Worm (Caenorhabditis elegans): Measurements from ENCODE around the gene gbf-1.

Gene gbf-1

DNA sequence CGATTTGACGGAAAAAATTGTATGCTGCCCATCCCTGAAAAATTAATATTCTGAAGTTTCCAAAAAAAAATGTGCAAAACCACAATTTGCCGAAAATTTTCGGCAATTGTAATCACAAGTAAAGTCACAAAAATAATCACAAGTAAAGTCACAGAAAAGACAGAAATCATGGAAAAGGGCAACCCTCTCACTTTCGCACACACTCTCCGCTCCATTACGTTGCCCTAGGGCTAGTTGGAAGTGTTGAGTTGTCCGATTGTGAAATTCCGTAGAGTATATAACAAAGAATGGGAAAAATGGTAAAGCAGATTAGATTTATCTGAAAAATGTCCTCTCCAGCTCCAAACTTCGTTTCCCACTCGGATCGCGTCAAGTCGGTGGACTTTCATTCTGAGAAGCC, 52.1 kb downstream of the gbf-1 start, which contains the start of gene Y41C4A.32:
TSS of gene Y41C4A.32 (plus strand) at position 302 of the 400 bp plus-strand sequence.
- TF ChIP-seq eor-1 (tag; optimal IDR thresholded peaks at IDR 0.05): no peak
- no peak for TF ChIP-seq hmg-11 (tag; optimal IDR thresholded peaks at IDR 0.05)
- TF ChIP-seq nfya-1 (tag; optimal IDR thresholded peaks at IDR 0.05; ENCODE audit: insufficient read depth): no peak
- TF ChIP-seq ceh-9 (tag; optimal IDR thresholded peaks at IDR 0.05): no peak
- TF ChIP-seq unc-62 (GFP tag; optimal IDR thresholded peaks at IDR 0.05): no peak
- no peak for TF ChIP-seq ceh-16 (tag; optimal IDR thresholded peaks at IDR 0.05)
- no peak for TF ChIP-seq fos-1 (tag; optimal IDR thresholded peaks at IDR 0.05)
- TF ChIP-seq nhr-23 (tag; optimal IDR thresholded peaks at IDR 0.05): no peak
- no peak for TF ChIP-seq aly-2 (tag; optimal IDR thresholded peaks at IDR 0.05)
- no peak for TF ChIP-seq ama-1 (optimal IDR thresholded peaks at IDR 0.05)
- no peak for TF ChIP-seq jun-1 (tag; optimal IDR thresholded peaks at IDR 0.05)
- no peak for TF ChIP-seq egl-5 (tag; optimal IDR thresholded peaks at IDR 0.05)
- TF ChIP-seq nhr-11 (tag; optimal IDR thresholded peaks at IDR 0.05): no peak
- no peak for TF ChIP-seq zag-1 (tag; optimal IDR thresholded peaks at IDR 0.05)
- no peak for TF ChIP-seq nhr-43 (tag; optimal IDR thresholded peaks at IDR 0.05; ENCODE audit: poor library complexity, severe bottlenecking)
- TF ChIP-seq nhr-28 (tag; optimal IDR thresholded peaks at IDR 0.05): no peak
- TF ChIP-seq fkh-10 (GFP tag; optimal IDR thresholded peaks at IDR 0.05): no peak

DNA sequence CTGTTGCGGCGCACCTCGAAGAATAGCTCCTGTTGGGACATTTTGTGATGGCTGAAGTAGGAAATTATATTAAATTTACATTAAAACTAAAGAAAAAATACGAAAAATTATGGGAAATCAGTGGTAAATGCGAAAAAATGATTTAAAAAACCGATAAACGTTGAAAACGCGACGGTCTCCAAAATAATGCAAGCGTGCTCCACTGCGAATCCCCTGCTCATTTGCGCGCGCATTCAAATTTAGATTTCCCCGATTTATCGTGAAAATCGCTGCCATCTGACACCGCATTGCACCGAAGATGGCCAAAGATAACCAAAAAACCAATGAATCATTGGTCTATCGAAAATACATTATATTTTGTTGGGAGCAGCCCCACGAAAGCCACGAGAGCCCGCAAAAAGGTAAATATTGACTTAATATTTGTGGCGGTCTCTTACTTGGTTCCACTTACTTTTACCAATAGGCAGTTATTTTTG, 54.0 kb downstream of the gbf-1 start, which contains the start of the genes elb-1 and Y41C4A.11:
TSS of gene elb-1 (minus strand) at position 51 of the 476 bp plus-strand sequence.
TSS of gene Y41C4A.11 (plus strand) at position 461 of the 476 bp plus-strand sequence.
- TF ChIP-seq ztf-4 (tag; optimal IDR thresholded peaks at IDR 0.05) (no peak), nhr-25 (tag; optimal IDR thresholded peaks at IDR 0.05) (peak; percentile 47), hmg-11 (tag; optimal IDR thresholded peaks at IDR 0.05) (peak; percentile 85), nhr-23 (tag; optimal IDR thresholded peaks at IDR 0.05) (peak; percentile 55), snpc-4 (tag; optimal IDR thresholded peaks at IDR 0.05) (peak; percentile 42), pha-4 (tag; optimal IDR thresholded peaks at IDR 0.05) (peak; percentile 98), fos-1 (tag; optimal IDR thresholded peaks at IDR 0.05) (no peak), unc-62 (GFP tag; optimal IDR thresholded peaks at IDR 0.05) (no peak), skn-1 (tag; optimal IDR thresholded peaks at IDR 0.05) (peak; percentile 3), elt-2 (tag; optimal IDR thresholded peaks at IDR 0.05) (peak; percentile 25), lin-15B (tag; optimal IDR thresholded peaks at IDR 0.05) (peak; percentile 81), tbx-2 (tag; optimal IDR thresholded peaks at IDR 0.05) (peak; percentile 7), lin-39 (tag; optimal IDR thresholded peaks at IDR 0.05) (peak; percentile 9), ceh-9 (tag; optimal IDR thresholded peaks at IDR 0.05) (no peak), ceh-28 (tag; optimal IDR thresholded peaks at IDR 0.05) (peak; percentile 37), nfya-1 (tag; optimal IDR thresholded peaks at IDR 0.05; ENCODE audit: insufficient read depth) (peak; percentile 64)

DNA sequence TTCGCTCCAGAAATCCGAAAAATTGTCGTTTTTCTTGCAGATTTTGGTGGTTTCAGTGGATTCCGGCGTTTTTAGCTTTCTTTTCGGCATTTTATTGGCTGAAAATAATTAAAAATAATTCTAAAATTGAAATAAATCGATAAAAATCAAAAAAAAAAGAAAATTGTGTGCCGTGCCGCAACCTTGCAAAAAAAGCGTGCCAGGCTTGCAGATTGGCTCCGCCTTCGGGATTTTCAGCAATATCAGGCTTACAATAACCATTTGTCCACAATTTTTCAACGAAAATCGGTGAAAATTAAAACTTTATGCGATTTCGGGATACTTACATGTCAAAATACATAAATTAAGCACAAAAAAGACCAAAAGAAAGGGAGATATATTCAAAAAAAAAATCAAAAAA, 54.9 kb downstream of the gbf-1 start, which contains the start of gene Y41C4A.9:
TSS of gene Y41C4A.9 (minus strand) at position 98 of the 400 bp plus-strand sequence.
- TF ChIP-seq nhr-23 (tag; optimal IDR thresholded peaks at IDR 0.05) (no peak), zag-1 (tag; optimal IDR thresholded peaks at IDR 0.05) (no peak), ztf-11 (tag; optimal IDR thresholded peaks at IDR 0.05) (no peak), unc-39 (tag; optimal IDR thresholded peaks at IDR 0.05) (no peak), nhr-12 (tag; optimal IDR thresholded peaks at IDR 0.05) (no peak), unc-62 (GFP tag; optimal IDR thresholded peaks at IDR 0.05) (no peak), tbx-2 (tag; optimal IDR thresholded peaks at IDR 0.05) (no peak)

DNA sequence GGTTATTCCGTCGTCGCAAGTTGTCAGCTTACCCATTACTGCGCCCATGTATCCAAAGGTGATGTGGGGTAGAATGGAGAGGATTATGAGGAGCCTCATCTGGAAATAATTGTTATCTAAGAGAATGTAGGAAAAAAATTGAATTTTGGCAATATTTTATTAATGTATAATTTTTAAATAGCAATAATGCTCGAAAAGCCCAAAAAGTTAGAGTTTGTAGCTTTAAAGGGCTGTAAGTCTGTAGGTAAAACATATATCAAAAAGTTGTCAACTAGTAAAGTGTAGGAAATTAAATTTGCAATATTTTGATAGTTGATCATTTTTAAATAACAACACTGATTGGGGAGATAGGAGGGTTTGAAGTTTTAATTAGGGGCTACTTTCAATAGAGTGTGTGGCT, 64.8 kb downstream of the gbf-1 start, which contains the start of gene Y41C4A.8:
TSS of gene Y41C4A.8 (minus strand) at position 101 of the 400 bp plus-strand sequence.
- TF ChIP-seq ceh-82 (tag; optimal IDR thresholded peaks at IDR 0.05) (no peak), R02D3.7 (tag; optimal IDR thresholded peaks at IDR 0.05) (no peak), unc-39 (tag; optimal IDR thresholded peaks at IDR 0.05) (no peak), ceh-9 (tag; optimal IDR thresholded peaks at IDR 0.05) (no peak), egl-27 (tag; optimal IDR thresholded peaks at IDR 0.05) (no peak), tbx-2 (tag; optimal IDR thresholded peaks at IDR 0.05) (no peak), aly-2 (tag; optimal IDR thresholded peaks at IDR 0.05) (no peak), ama-1 (optimal IDR thresholded peaks at IDR 0.05) (no peak), ztf-4 (tag; optimal IDR thresholded peaks at IDR 0.05) (no peak), hmg-11 (tag; optimal IDR thresholded peaks at IDR 0.05) (no peak), ztf-11 (tag; optimal IDR thresholded peaks at IDR 0.05) (no peak), nhr-77 (tag; optimal IDR thresholded peaks at IDR 0.05) (no peak), fkh-10 (GFP tag; optimal IDR thresholded peaks at IDR 0.05) (no peak)

DNA sequence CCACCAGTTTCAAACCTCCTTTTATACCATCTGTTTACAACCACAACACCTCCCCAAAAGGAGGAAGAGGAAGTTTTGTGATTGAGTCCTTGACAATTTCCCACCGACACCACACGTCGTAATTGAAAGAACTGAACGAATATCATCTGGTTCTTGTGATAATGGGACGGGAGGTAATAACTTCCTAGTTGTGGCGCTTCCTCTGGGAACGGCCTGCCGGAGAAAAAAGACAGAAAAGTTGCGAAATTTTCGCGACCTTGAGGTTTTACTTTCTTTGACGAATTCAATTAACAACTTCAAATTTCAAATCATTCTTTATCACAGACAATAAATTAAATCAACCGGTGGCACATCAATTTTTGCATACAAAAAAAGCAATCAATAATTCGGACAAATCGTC, 66.8 kb downstream of the gbf-1 start, which contains the start of gene col-96:
TSS of gene col-96 (minus strand) at position 101 of the 400 bp plus-strand sequence.
- TF ChIP-seq nhr-77 (tag; optimal IDR thresholded peaks at IDR 0.05) (no peak), ztf-4 (tag; optimal IDR thresholded peaks at IDR 0.05) (no peak), nhr-23 (tag; optimal IDR thresholded peaks at IDR 0.05) (peak; percentile 15), aly-2 (tag; optimal IDR thresholded peaks at IDR 0.05) (no peak), R02D3.7 (tag; optimal IDR thresholded peaks at IDR 0.05) (no peak), ceh-28 (tag; optimal IDR thresholded peaks at IDR 0.05) (peak; percentile 13), elt-3 (tag; optimal IDR thresholded peaks at IDR 0.05) (no peak), fkh-10 (GFP tag; optimal IDR thresholded peaks at IDR 0.05) (no peak), ceh-16 (tag; optimal IDR thresholded peaks at IDR 0.05) (no peak), nhr-11 (tag; optimal IDR thresholded peaks at IDR 0.05) (no peak)
